Fruit fly (Drosophila melanogaster) whole organism, embryonic: Measurements from ENCODE around the gene mRpL40.

ENCODE experiments used
- B-H2 ChIP-seq: fragments of 200-800 bp; sonication (Bioruptor generic); optimal IDR thresholded peaks from 2 replicates; lab custom pipeline; 2018; ENCODE audit warnings: missing biosample characterization, mild to moderate bottlenecking, missing genetic modification characterization
- C15 ChIP-seq: fragments of 200-800 bp; sonication (Bioruptor generic); IDR thresholded peaks from 3 replicates; pipeline ENCODE4 v1.3.6; 2022; ENCODE audit warnings: missing biosample characterization, missing genetic modification characterization
- CG10147 ChIP-seq: fragments of 200-800 bp; sonication (Bioruptor generic); optimal IDR thresholded peaks from 2 replicates; lab custom pipeline; 2019; ENCODE audit warnings: missing biosample characterization, mild to moderate bottlenecking, missing genetic modification characterization, moderate library complexity
- CG11085 ChIP-seq: fragments of 200-800 bp; sonication (Bioruptor generic); IDR thresholded peaks from 2 replicates; pipeline ENCODE4 v1.3.6; 2022; ENCODE audit warnings: missing biosample characterization, missing genetic modification characterization
- CG12104 ChIP-seq: fragments of 200-800 bp; sonication (Bioruptor generic); optimal IDR thresholded peaks from 3 replicates; lab custom pipeline; 2016; ENCODE audit warnings: missing biosample characterization, missing genetic modification characterization
- CG12219 ChIP-seq: fragments of 200-800 bp; sonication (Bioruptor generic); optimal IDR thresholded peaks from 3 replicates; lab custom pipeline; 2018; ENCODE audit warnings: missing biosample characterization, mild to moderate bottlenecking, missing genetic modification characterization
- CG12659 ChIP-seq: fragments of 200-800 bp; sonication (Bioruptor generic); optimal IDR thresholded peaks from 3 replicates; lab custom pipeline; 2017; ENCODE audit warnings: mild to moderate bottlenecking, missing biosample characterization, missing genetic modification reagents, missing genetic modification characterization
- CG12942 ChIP-seq: fragments of 200-800 bp; sonication (Bioruptor generic); optimal IDR thresholded peaks from 3 replicates; lab custom pipeline; 2016; ENCODE audit warnings: missing biosample characterization, missing genetic modification characterization
- CG13296 ChIP-seq: fragments of 200-800 bp; sonication (Bioruptor generic); optimal IDR thresholded peaks from 3 replicates; lab custom pipeline; 2018; ENCODE audit warnings: missing biosample characterization, mild to moderate bottlenecking, missing genetic modification characterization
- CG13624 ChIP-seq: fragments of 200-800 bp; sonication (Bioruptor generic); optimal IDR thresholded peaks from 2 replicates; lab custom pipeline; 2016; ENCODE audit warnings: missing biosample characterization, missing genetic modification characterization
- CG14860 ChIP-seq: fragments of 200-800 bp; sonication (Bioruptor generic); IDR thresholded peaks from 3 replicates; pipeline ENCODE4 v1.3.6; 2022; ENCODE audit warnings: missing biosample characterization, missing genetic modification characterization; ENCODE audit not compliant: partially characterized antibody
- CG15601 ChIP-seq: fragments of 200-800 bp; sonication (Bioruptor generic); optimal IDR thresholded peaks from 3 replicates; lab custom pipeline; 2019; ENCODE audit warnings: missing biosample characterization, mild to moderate bottlenecking, missing genetic modification characterization, moderate library complexity
- CG16863 ChIP-seq: fragments of 200-800 bp; sonication (Bioruptor generic); optimal IDR thresholded peaks from 3 replicates; lab custom pipeline; 2016; ENCODE audit warnings: missing biosample characterization, missing genetic modification characterization
- CG17385 ChIP-seq: fragments of 200-800 bp; sonication (Bioruptor generic); optimal IDR thresholded peaks from 3 replicates; lab custom pipeline; 2018; ENCODE audit warnings: missing biosample characterization, mild to moderate bottlenecking, missing genetic modification characterization
- CG17829 ChIP-seq: fragments of 200-800 bp; optimal IDR thresholded peaks from 2 replicates; lab custom pipeline; 2019; ENCODE audit warnings: missing biosample characterization, mild to moderate bottlenecking, missing genetic modification characterization, moderate library complexity
- CG2120 ChIP-seq: fragments of 200-800 bp; sonication (Bioruptor generic); optimal IDR thresholded peaks from 3 replicates; lab custom pipeline; 2016; ENCODE audit warnings: missing biosample characterization, missing genetic modification characterization
- CG2678 ChIP-seq: fragments of 200-800 bp; sonication (Bioruptor generic); optimal IDR thresholded peaks from 3 replicates; lab custom pipeline; 2019; ENCODE audit warnings: missing biosample characterization, mild to moderate bottlenecking, missing genetic modification characterization, moderate library complexity
- CG2875 ChIP-seq: fragments of 200-800 bp; sonication (Bioruptor generic); optimal IDR thresholded peaks from 2 replicates; lab custom pipeline; 2017; ENCODE audit warnings: missing biosample characterization, mild to moderate bottlenecking, missing genetic modification characterization, missing genetic modification reagents
- CG30431 ChIP-seq: fragments of 200-800 bp; sonication (Bioruptor generic); optimal IDR thresholded peaks from 2 replicates; lab custom pipeline; 2017; ENCODE audit warnings: missing biosample characterization, missing genetic modification characterization
- CG31365 ChIP-seq: fragments of 200-800 bp; sonication (Bioruptor generic); optimal IDR thresholded peaks from 2 replicates; lab custom pipeline; 2018; ENCODE audit warnings: missing biosample characterization, mild to moderate bottlenecking, missing genetic modification characterization
- CG3163 ChIP-seq: fragments of 200-800 bp; sonication (Bioruptor generic); optimal IDR thresholded peaks from 3 replicates; lab custom pipeline; 2016; ENCODE audit warnings: missing biosample characterization, missing genetic modification characterization
- CG3847 ChIP-seq: fragments of 200-800 bp; sonication (Bioruptor generic); IDR thresholded peaks from 2 replicates; pipeline ENCODE4 v1.3.6; 2022; ENCODE audit warnings: missing biosample characterization, missing genetic modification characterization
- CG4282 ChIP-seq: fragments of 200-800 bp; sonication (Bioruptor generic); optimal IDR thresholded peaks from 2 replicates; lab custom pipeline; 2016; ENCODE audit warnings: missing biosample characterization, missing genetic modification characterization
- CG4617 ChIP-seq: fragments of 200-800 bp; sonication (Bioruptor generic); optimal IDR thresholded peaks from 3 replicates; lab custom pipeline; 2016; ENCODE audit warnings: missing biosample characterization, missing genetic modification characterization, borderline replicate concordance
- CG4707 ChIP-seq: fragments of 200-800 bp; sonication (Bioruptor generic); optimal IDR thresholded peaks from 2 replicates; lab custom pipeline; 2018; ENCODE audit warnings: missing biosample characterization, mild to moderate bottlenecking, missing genetic modification characterization, moderate library complexity
- CG8765 ChIP-seq: fragments of 200-800 bp; sonication (Bioruptor generic); IDR thresholded peaks from 2 replicates; pipeline ENCODE4 v1.3.6; 2022; ENCODE audit warnings: missing biosample characterization, missing genetic modification characterization
- Camta ChIP-seq: fragments of 200-800 bp; sonication (Bioruptor generic); optimal IDR thresholded peaks from 2 replicates; lab custom pipeline; 2016; ENCODE audit warnings: missing biosample characterization, missing genetic modification characterization
- Doc3 ChIP-seq: fragments of 200-800 bp; sonication (Bioruptor generic); IDR thresholded peaks from 3 replicates; pipeline ENCODE4 v1.3.6; 2022; ENCODE audit warnings: missing biosample characterization, missing genetic modification characterization; ENCODE audit not compliant: partially characterized antibody
- Drgx ChIP-seq: fragments of 200-800 bp; sonication (Bioruptor generic); IDR thresholded peaks from 2 replicates; pipeline ENCODE4 v1.3.6; 2022; ENCODE audit warnings: missing biosample characterization, missing genetic modification characterization
- Hr51 ChIP-seq, 2 experiments: fragments of 200-800 bp; sonication (Bioruptor generic); optimal IDR thresholded peaks; 2 replicates in 1 of 2; 3 replicates in 1 of 2; lab custom pipeline; 2016 to 2018; ENCODE audit warnings: missing biosample characterization in 2 of 2, missing genetic modification characterization in 2 of 2, mild to moderate bottlenecking in 1 of 2, moderate library complexity in 1 of 2
- Meics ChIP-seq: fragments of 200-800 bp; sonication (Bioruptor generic); optimal IDR thresholded peaks from 2 replicates; lab custom pipeline; 2017; ENCODE audit warnings: missing biosample characterization, mild to moderate bottlenecking, missing genetic modification characterization
- Nf-YA ChIP-seq: fragments of 200-800 bp; sonication (Bioruptor generic); IDR thresholded peaks from 2 replicates; pipeline ENCODE4 v1.3.6; 2022; ENCODE audit warnings: missing biosample characterization, missing genetic modification characterization
- Oli ChIP-seq: fragments of 200-800 bp; sonication (Bioruptor generic); optimal IDR thresholded peaks from 2 replicates; lab custom pipeline; 2018; ENCODE audit warnings: missing biosample characterization, mild to moderate bottlenecking, missing genetic modification characterization, moderate library complexity
- Rx ChIP-seq: fragments of 200-800 bp; sonication (Bioruptor generic); IDR thresholded peaks from 2 replicates; pipeline ENCODE4 v1.3.6; 2022; ENCODE audit warnings: missing biosample characterization, missing genetic modification characterization
- ap ChIP-seq: fragments of 200-800 bp; sonication (Bioruptor generic); IDR thresholded peaks from 2 replicates; pipeline ENCODE4 v1.3.6; 2022; ENCODE audit warnings: missing biosample characterization, missing genetic modification characterization
- crol ChIP-seq: fragments of 200-800 bp; sonication (Bioruptor generic); IDR thresholded peaks from 2 replicates; pipeline ENCODE4 v1.3.6; 2022; ENCODE audit warnings: missing biosample characterization, missing genetic modification characterization
- da ChIP-seq: fragments of 200-800 bp; sonication (Bioruptor generic); optimal IDR thresholded peaks from 2 replicates; lab custom pipeline; 2016; ENCODE audit warnings: missing biosample characterization, missing genetic modification characterization
- ems ChIP-seq: fragments of 200-800 bp; sonication (Bioruptor generic); optimal IDR thresholded peaks from 3 replicates; lab custom pipeline; 2016; ENCODE audit warnings: missing biosample characterization, missing genetic modification characterization
- gcm ChIP-seq: fragments of 200-800 bp; sonication (Bioruptor generic); optimal IDR thresholded peaks from 2 replicates; lab custom pipeline; 2019; ENCODE audit warnings: missing biosample characterization, mild to moderate bottlenecking, missing genetic modification characterization, moderate library complexity
- inv ChIP-seq: fragments of 200-800 bp; sonication (Bioruptor generic); IDR thresholded peaks from 2 replicates; pipeline ENCODE4 v1.3.6; 2022; ENCODE audit warnings: missing biosample characterization, missing genetic modification characterization; ENCODE audit not compliant: partially characterized antibody
- ken ChIP-seq: fragments of 200-800 bp; sonication (Bioruptor generic); IDR thresholded peaks from 3 replicates; pipeline ENCODE4 v1.3.6; 2022; ENCODE audit warnings: missing biosample characterization, missing genetic modification characterization
- klu ChIP-seq: fragments of 200-800 bp; sonication (Bioruptor generic); IDR thresholded peaks from 2 replicates; pipeline ENCODE4 v1.3.6; 2022; ENCODE audit warnings: missing biosample characterization, missing genetic modification characterization
- lola ChIP-seq, 3 experiments: fragments of >200 bp in 2 of 3; fragments of 200-800 bp in 1 of 3; sonication (Bioruptor generic) in 1 of 3; optimal IDR thresholded peaks; 2 replicates each; lab custom pipeline; 2017 to 2019; ENCODE audit warnings: missing biosample characterization in 3 of 3, missing genetic modification characterization in 3 of 3, mild to moderate bottlenecking in 1 of 3, moderate library complexity in 1 of 3
- maf-S ChIP-seq: fragments of 200-800 bp; sonication (Bioruptor generic); optimal IDR thresholded peaks from 2 replicates; lab custom pipeline; 2016; ENCODE audit warnings: missing biosample characterization, missing genetic modification characterization
- nerfin-1 ChIP-seq: fragments of 200-800 bp; sonication (Bioruptor generic); optimal IDR thresholded peaks from 3 replicates; lab custom pipeline; 2019; ENCODE audit warnings: missing biosample characterization, mild to moderate bottlenecking, missing genetic modification characterization, moderate library complexity
- peb ChIP-seq: fragments of 200-800 bp; sonication (Bioruptor generic); IDR thresholded peaks from 2 replicates; pipeline ENCODE4 v1.3.6; 2022; ENCODE audit warnings: missing biosample characterization, missing genetic modification characterization
- pfk ChIP-seq: fragments of 200-800 bp; sonication (Bioruptor generic); optimal IDR thresholded peaks from 2 replicates; lab custom pipeline; 2018; ENCODE audit warnings: missing biosample characterization, mild to moderate bottlenecking, missing genetic modification characterization, moderate library complexity
- pros ChIP-seq: fragments of 200-800 bp; sonication (Bioruptor generic); optimal IDR thresholded peaks from 3 replicates; lab custom pipeline; 2019; ENCODE audit warnings: missing biosample characterization, mild to moderate bottlenecking, missing genetic modification characterization, moderate library complexity
- tx ChIP-seq: fragments of 200-800 bp; sonication (Bioruptor generic); optimal IDR thresholded peaks from 2 replicates; lab custom pipeline; 2016; ENCODE audit warnings: missing biosample characterization, missing genetic modification characterization
- wor ChIP-seq: fragments of 200-800 bp; sonication (Bioruptor generic); IDR thresholded peaks from 2 replicates; pipeline ENCODE4 v1.3.6; 2022; ENCODE audit warnings: missing biosample characterization, missing genetic modification characterization

Gene mRpL40

dm6 chr3R:11392805-11393204 lies 14.9 kb upstream of the mRpL40 start (continued):
- no peak for TF ChIP-seq CG10147
- TF ChIP-seq Hr51 (GFP tag; optimal IDR thresholded peaks at IDR 0.05; lab: Kevin White, UChicago), result peak in 1 of 2 experiments; percentile 33
- TF ChIP-seq wor (GFP tag; lab: Robert Waterston, UW), result no peak
- no peak for TF ChIP-seq CG4282 (GFP tag; lab: Kevin White, UChicago)
- TF ChIP-seq gcm (GFP tag; lab: Kevin White, UChicago), result no peak
- TF ChIP-seq da (GFP tag; lab: Kevin White, UChicago), result peak; percentile 11
- TF ChIP-seq CG13296 (GFP tag; lab: Kevin White, UChicago), result no peak
- peak; percentile 12 for TF ChIP-seq maf-S (GFP tag; lab: Kevin White, UChicago)
- TF ChIP-seq CG2875 (GFP tag; lab: Kevin White, UChicago), result peak; percentile 78
- peak; percentile 86 for TF ChIP-seq CG30431
- no peak for TF ChIP-seq nerfin-1 (tag; lab: Kevin White, UChicago)
- TF ChIP-seq CG12219 (GFP tag; lab: Kevin White, UChicago), result peak; percentile 63
- 0 out of 2 replicates have a peak, but pooled peaks have one; percentile 34 for TF ChIP-seq Nf-YA
- peak; percentile 74; the same call in 1 of the 3 replicates for TF ChIP-seq ken (GFP tag; lab: Robert Waterston, UW)
- TF ChIP-seq CG12104 (GFP tag; lab: Kevin White, UChicago), result peak; percentile 57
- peak; percentile 43; the same call in 1 of the 2 replicates for TF ChIP-seq peb (GFP tag; lab: Robert Waterston, UW)
- no peak for TF ChIP-seq CG2678
- no peak for TF ChIP-seq Doc3 (GFP tag; lab: Robert Waterston, UW)
- TF ChIP-seq CG17385 (GFP tag; lab: Kevin White, UChicago), result peak; percentile 67
- peak; percentile 67 for TF ChIP-seq ap (GFP tag; lab: Robert Waterston, UW)
- peak; percentile 63 for TF ChIP-seq Oli (tag; lab: Kevin White, UChicago)
- no peak for TF ChIP-seq B-H2 (GFP tag; lab: Kevin White, UChicago)
- TF ChIP-seq ems (GFP tag; lab: Kevin White, UChicago), result no peak
- peak; percentile 2 for TF ChIP-seq CG3163 (GFP tag; lab: Kevin White, UChicago)
- TF ChIP-seq Rx (GFP tag; lab: Robert Waterston, UW), result peak; percentile 74
- TF ChIP-seq CG31365, result peak; percentile 96
- TF ChIP-seq Drgx, result no peak
- TF ChIP-seq crol (GFP tag; lab: Robert Waterston, UW), result no peak
- peak; percentile 26; the same call in 1 of the 2 replicates for TF ChIP-seq CG8765
- TF ChIP-seq CG11085 (GFP tag; lab: Robert Waterston, UW), result 0 out of 2 replicates have a peak, but pooled peaks have one; percentile 47
- TF ChIP-seq pfk (GFP tag; lab: Kevin White, UChicago), result peak; percentile 41
- no peak for TF ChIP-seq CG4617 (GFP tag; lab: Kevin White, UChicago)
- peak; percentile 21 for TF ChIP-seq CG12942 (GFP tag; lab: Kevin White, UChicago)
- peak; percentile 35 for TF ChIP-seq CG12659 (GFP tag; lab: Kevin White, UChicago)
- TF ChIP-seq CG16863, result peak; percentile 17
- TF ChIP-seq inv (GFP tag; lab: Robert Waterston, UW), result no peak
- TF ChIP-seq CG3847 (GFP tag; lab: Robert Waterston, UW), result no peak
- TF ChIP-seq pros, result peak; percentile 41
- peak; percentile 46 for TF ChIP-seq CG13624
- no peak for TF ChIP-seq klu (GFP tag; lab: Robert Waterston, UW)
- no peak for TF ChIP-seq CG14860 (GFP tag; lab: Robert Waterston, UW)
- TF ChIP-seq Meics (GFP tag; lab: Kevin White, UChicago), result peak; percentile 60
- TF ChIP-seq C15 (GFP tag; lab: Robert Waterston, UW), result 0 out of 3 replicates have a peak, but pooled peaks have one; percentile 53
- TF ChIP-seq CG2120 (GFP tag; lab: Kevin White, UChicago), result no peak
- TF ChIP-seq tx (GFP tag; lab: Kevin White, UChicago), result peak; percentile 2
- TF ChIP-seq lola (GFP tag; optimal IDR thresholded peaks at IDR 0.05; lab: Kevin White, UChicago), result no peak
- peak; percentile 67 for TF ChIP-seq CG4707 (GFP tag; lab: Kevin White, UChicago)
- TF ChIP-seq CG17829 (tag; lab: Kevin White, UChicago), result no peak
- TF ChIP-seq Camta (GFP tag; lab: Kevin White, UChicago), result peak; percentile 59
- TF ChIP-seq CG15601 (tag; lab: Kevin White, UChicago), result peak; percentile 59
